Fruit fly (Drosophila melanogaster): ENCODE results near the gene ebd1.

The ebd1 gene

DNA sequence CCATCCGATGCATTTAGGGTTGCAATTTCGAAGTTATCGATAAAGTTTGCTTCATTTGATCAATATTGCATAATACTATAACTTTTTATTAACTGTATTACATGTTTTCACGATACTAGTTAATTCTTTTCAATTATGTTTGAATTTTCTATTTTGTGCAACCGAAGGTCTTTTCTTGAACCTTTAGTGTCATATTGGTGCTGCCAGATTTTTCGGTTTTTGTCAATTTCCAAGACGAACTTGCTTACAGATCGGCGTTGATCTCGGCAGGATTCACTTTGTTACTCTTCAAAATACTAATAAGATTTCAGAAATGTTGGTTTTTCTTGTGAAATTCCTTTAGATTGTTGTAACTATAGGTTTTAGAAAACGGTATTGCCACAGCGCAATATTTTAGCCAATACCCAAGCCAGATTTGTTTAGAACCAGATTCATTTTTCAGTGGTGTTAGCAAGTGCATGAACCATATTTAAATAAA, 25.0 kb upstream of the ebd1 start, which contains the start of gene CkIIalpha-i3:
Gene CkIIalpha-i3 (minus strand): TSS at position 263 of the 478 bp plus-strand sequence.
- no peak for TF ChIP-seq CG8159 (tag; optimal IDR thresholded peaks at IDR 0.05)
- no peak for TF ChIP-seq Ets98B (GFP tag; IDR thresholded peaks at IDR 0.05)
- TF ChIP-seq Snoo (tag; optimal IDR thresholded peaks at IDR 0.05), result no peak
- no peak for TF ChIP-seq CG10348 (GFP tag; IDR thresholded peaks at IDR 0.05)
- TF ChIP-seq fd96Ca (GFP tag; IDR thresholded peaks at IDR 0.05), result no peak
- TF ChIP-seq EcR (GFP tag; optimal IDR thresholded peaks at IDR 0.05), result no peak
- no peak for TF ChIP-seq CG34367 (tag; optimal IDR thresholded peaks at IDR 0.05)
- TF ChIP-seq CG14655 (GFP tag; optimal IDR thresholded peaks at IDR 0.05), result no peak
- no peak for TF ChIP-seq CG12605 (GFP tag; IDR thresholded peaks at IDR 0.05)
- no peak for TF ChIP-seq CG17806 (tag; optimal IDR thresholded peaks at IDR 0.05)
- no peak for TF ChIP-seq gl (tag; optimal IDR thresholded peaks at IDR 0.05)
- no peak for TF ChIP-seq CG8301 (tag; optimal IDR thresholded peaks at IDR 0.05)
- TF ChIP-seq Pif1B (GFP tag; optimal IDR thresholded peaks at IDR 0.05), result no peak
- no peak for TF ChIP-seq rn (GFP tag; IDR thresholded peaks at IDR 0.05)
- no peak for TF ChIP-seq CG13204 (GFP tag; optimal IDR thresholded peaks at IDR 0.05)
- TF ChIP-seq Pif1A (GFP tag; optimal IDR thresholded peaks at IDR 0.05), result no peak
- no peak for TF ChIP-seq CG4496 (GFP tag; IDR thresholded peaks at IDR 0.05)
- TF ChIP-seq CG9948 (tag; optimal IDR thresholded peaks at IDR 0.05), result no peak

DNA sequence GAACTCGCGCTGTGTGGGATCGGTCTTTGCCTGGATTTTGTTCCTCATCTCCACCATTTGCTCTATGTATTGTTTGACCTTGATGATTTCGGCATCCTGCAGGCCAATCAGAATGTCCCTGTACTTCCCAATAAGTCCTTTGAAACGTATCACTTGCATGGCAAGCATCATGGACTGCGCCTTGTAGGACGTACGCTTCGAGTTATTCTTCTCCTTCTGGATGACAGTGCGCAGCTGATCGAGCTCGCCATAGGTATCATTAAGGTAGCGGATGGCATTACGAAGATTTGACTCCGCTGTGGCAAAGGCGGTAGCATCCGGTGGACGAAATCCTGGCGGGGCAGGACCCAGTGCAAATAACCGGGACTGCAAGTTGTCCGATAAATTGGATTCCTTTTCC, 24.5 kb upstream of the ebd1 start:
- TF ChIP-seq Ets98B (GFP tag; IDR thresholded peaks at IDR 0.05), result no peak
- TF ChIP-seq gl (tag; optimal IDR thresholded peaks at IDR 0.05), result no peak
- TF ChIP-seq Pif1B (GFP tag; optimal IDR thresholded peaks at IDR 0.05), result no peak
- no peak for TF ChIP-seq CG14655 (GFP tag; optimal IDR thresholded peaks at IDR 0.05)
- TF ChIP-seq fd96Ca (GFP tag; IDR thresholded peaks at IDR 0.05), result no peak
- TF ChIP-seq Pif1A (GFP tag; optimal IDR thresholded peaks at IDR 0.05), result no peak
- TF ChIP-seq CG12605 (GFP tag; IDR thresholded peaks at IDR 0.05), result no peak
- no peak for TF ChIP-seq CG8301 (tag; optimal IDR thresholded peaks at IDR 0.05)
- no peak for TF ChIP-seq CG17806 (tag; optimal IDR thresholded peaks at IDR 0.05)
- TF ChIP-seq CG34367 (tag; optimal IDR thresholded peaks at IDR 0.05), result no peak
- TF ChIP-seq CG13204 (GFP tag; optimal IDR thresholded peaks at IDR 0.05), result no peak
- TF ChIP-seq D1 (tag; optimal IDR thresholded peaks at IDR 0.05), result no peak
- TF ChIP-seq CG32121 (GFP tag; IDR thresholded peaks at IDR 0.05), result no peak
- TF ChIP-seq CG8159 (tag; optimal IDR thresholded peaks at IDR 0.05), result no peak
- no peak for TF ChIP-seq CG15710 (tag; optimal IDR thresholded peaks at IDR 0.05)
- TF ChIP-seq Snoo (tag; optimal IDR thresholded peaks at IDR 0.05), result no peak
- TF ChIP-seq EcR (GFP tag; optimal IDR thresholded peaks at IDR 0.05), result no peak
- no peak for TF ChIP-seq CG9948 (tag; optimal IDR thresholded peaks at IDR 0.05)
- TF ChIP-seq CG4496 (GFP tag; IDR thresholded peaks at IDR 0.05), result no peak
- no peak for TF ChIP-seq rn (GFP tag; IDR thresholded peaks at IDR 0.05)

DNA sequence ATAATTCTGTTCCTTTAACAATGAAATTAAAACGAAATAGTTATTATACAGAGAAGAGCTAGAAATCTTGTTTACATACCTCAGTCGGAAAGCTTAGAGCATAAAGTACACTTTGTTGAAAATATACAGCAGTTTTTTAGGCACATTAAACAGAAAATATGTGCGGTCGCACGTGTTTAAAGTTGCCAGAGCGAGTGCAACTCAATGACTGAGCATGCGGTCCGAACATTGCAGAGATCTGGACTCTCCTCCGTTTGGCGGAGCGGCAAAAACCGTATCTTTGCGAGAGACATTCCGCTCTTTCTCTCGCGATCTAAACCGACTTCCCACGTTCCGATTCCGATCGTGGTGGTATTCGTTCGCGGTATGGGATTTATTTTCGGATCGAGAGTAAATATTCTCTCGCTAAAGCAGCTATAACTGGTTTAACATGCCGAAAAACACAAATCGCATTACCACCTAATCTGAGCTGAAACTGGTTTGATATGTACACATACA, 22.7 kb upstream of the ebd1 start, which contains the start of gene CG13895:
Gene CG13895 (minus strand): TSS at position 214 of the 498 bp plus-strand sequence.
- TF ChIP-seq gl (tag; optimal IDR thresholded peaks at IDR 0.05), result no peak
- TF ChIP-seq EcR (GFP tag; optimal IDR thresholded peaks at IDR 0.05), result peak; percentile 20
- TF ChIP-seq CG4496 (GFP tag; IDR thresholded peaks at IDR 0.05), result 0 out of 3 replicates have a peak, but pooled peaks have one; percentile 42

DNA sequence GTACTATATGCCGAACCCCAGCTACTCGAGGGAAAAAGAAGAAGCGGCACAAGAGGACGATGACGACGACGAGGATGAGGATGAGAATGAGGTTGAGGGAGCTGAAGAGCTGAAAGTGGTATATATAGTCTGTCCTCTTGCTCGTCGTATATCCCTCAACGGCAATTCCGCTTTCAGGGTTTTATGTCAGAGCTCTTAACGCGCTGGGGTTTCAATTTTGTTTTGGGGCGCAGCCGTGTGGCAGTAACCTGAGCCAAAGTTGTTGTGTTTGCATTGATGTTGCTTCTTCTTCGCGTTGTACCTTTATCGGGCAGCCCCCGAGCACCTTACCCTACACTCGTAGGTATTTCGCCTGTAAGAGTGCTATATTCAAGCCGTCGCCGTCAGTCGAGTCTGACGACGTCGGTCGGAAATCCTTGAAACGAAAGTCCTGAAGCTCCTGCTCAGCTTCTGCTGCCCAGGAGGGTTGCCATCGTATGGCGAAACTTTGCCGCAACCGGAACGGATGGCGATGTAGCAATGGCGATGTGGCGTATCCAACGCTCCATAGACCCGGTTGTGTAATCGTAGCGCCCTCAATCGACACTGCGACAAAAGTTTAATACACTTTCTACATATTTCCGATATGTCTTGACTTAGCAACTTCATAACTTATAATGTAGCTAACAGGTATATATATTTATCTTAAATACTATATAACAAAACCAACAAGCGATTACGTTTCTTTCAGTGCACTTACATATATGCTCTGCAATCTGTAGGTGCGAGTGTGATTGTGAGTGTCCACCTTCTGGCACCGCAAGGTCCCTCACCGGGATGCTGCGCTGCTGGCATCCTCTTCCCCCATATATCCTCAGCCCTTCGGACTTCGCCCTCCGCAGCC, 19.6 kb upstream of the ebd1 start:
- no peak for TF ChIP-seq D1 (tag; optimal IDR thresholded peaks at IDR 0.05)
- TF ChIP-seq Ets98B (GFP tag; IDR thresholded peaks at IDR 0.05), result peak; percentile 49
- peak; percentile 47; the same call in 1 of the 2 replicates for TF ChIP-seq CG32121 (GFP tag; IDR thresholded peaks at IDR 0.05)
- peak; percentile 64 for TF ChIP-seq CG17806 (tag; optimal IDR thresholded peaks at IDR 0.05)
- peak; percentile 63 for TF ChIP-seq CG15710 (tag; optimal IDR thresholded peaks at IDR 0.05)
- peak; percentile 53 for TF ChIP-seq CG14655 (GFP tag; optimal IDR thresholded peaks at IDR 0.05)
- TF ChIP-seq rn (GFP tag; IDR thresholded peaks at IDR 0.05), result 0 out of 2 replicates have a peak, but pooled peaks have one; percentile 39
- peak; percentile 40 for TF ChIP-seq CG8301 (tag; optimal IDR thresholded peaks at IDR 0.05)
- peak; percentile 49 for TF ChIP-seq CG12605 (GFP tag; IDR thresholded peaks at IDR 0.05)
- TF ChIP-seq CG8159 (tag; optimal IDR thresholded peaks at IDR 0.05), result peak; percentile 72
- TF ChIP-seq CG34367 (tag; optimal IDR thresholded peaks at IDR 0.05), result peak; percentile 50
- no peak for TF ChIP-seq gl (tag; optimal IDR thresholded peaks at IDR 0.05)
- TF ChIP-seq CG13204 (GFP tag; optimal IDR thresholded peaks at IDR 0.05), result no peak
- TF ChIP-seq Pif1A (GFP tag; optimal IDR thresholded peaks at IDR 0.05), result peak; percentile 42
- no peak for TF ChIP-seq Pif1B (GFP tag; optimal IDR thresholded peaks at IDR 0.05)
- TF ChIP-seq CG10348 (GFP tag; IDR thresholded peaks at IDR 0.05), result no peak
- peak; percentile 70; the same call in 2 of the 3 replicates for TF ChIP-seq CG4496 (GFP tag; IDR thresholded peaks at IDR 0.05)
- TF ChIP-seq fd96Ca (GFP tag; IDR thresholded peaks at IDR 0.05), result peak; percentile 45; the same call in 1 of the 3 replicates
- peak; percentile 47 for TF ChIP-seq CG9948 (tag; optimal IDR thresholded peaks at IDR 0.05)
- peak; percentile 30 for TF ChIP-seq Snoo (tag; optimal IDR thresholded peaks at IDR 0.05)
- no peak for TF ChIP-seq EcR (GFP tag; optimal IDR thresholded peaks at IDR 0.05)

DNA sequence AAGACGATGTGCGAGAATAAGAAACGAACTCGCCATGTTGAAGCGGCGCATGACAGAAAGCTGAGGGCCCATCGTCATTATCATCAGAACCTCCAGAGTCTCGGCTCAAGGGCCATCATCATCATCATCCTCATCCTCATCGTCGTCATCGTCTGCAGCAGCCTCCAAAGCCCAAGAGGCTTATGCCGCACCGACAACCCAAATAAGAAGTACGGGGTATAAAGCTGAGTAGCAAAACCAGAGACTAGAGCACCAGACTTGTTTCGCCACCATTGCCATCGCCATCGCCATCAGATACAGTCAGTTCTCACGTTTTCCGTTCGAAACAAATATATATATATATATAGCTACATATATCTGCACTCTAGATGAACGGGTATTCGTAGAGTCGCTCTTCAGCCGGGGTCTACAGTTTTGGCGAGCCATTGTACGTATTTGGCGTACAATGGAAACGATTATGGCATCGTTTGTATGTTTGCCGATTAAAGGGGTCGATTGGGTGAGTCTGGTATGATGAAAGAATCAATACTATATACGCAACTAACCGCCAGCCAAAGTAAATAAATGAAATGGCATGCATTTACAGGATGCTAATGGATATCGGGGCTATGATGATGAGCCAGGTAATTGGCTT, 17.9 kb upstream of the ebd1 start:
- peak; percentile 12 for TF ChIP-seq EcR (GFP tag; optimal IDR thresholded peaks at IDR 0.05)
- TF ChIP-seq Pif1B (GFP tag; optimal IDR thresholded peaks at IDR 0.05), result no peak
- no peak for TF ChIP-seq CG32121 (GFP tag; IDR thresholded peaks at IDR 0.05)
- no peak for TF ChIP-seq CG14655 (GFP tag; optimal IDR thresholded peaks at IDR 0.05)

Measured in whole organism, pupa.